Worm (Caenorhabditis elegans) whole organism, L4 larva: ENCODE measurements around the gene F45D3.1.

Experiments used
- aly-2 ChIP-seq: sonication (generic microtip); optimal IDR thresholded peaks from 2 replicates; lab custom pipeline; 2018; ENCODE audit warnings: missing biosample characterization, missing genetic modification characterization
- ceh-20 ChIP-seq: fragments of 200-800 bp; sonication (Bioruptor generic); IDR thresholded peaks from 2 replicates; pipeline ENCODE4 v1.3.6; 2022; ENCODE audit warnings: missing genetic modification reagents, missing genetic modification characterization, missing compliant biosample characterization
- fos-1 ChIP-seq: fragments of 150-350 bp; optimal IDR thresholded peaks from 2 replicates; lab custom pipeline; 2014; ENCODE audit warnings: missing biosample characterization, missing genetic modification characterization
- hlh-30 ChIP-seq: sonication (generic microtip); optimal IDR thresholded peaks from 2 replicates; lab custom pipeline; 2017; ENCODE audit warnings: antibody characterized with exemption, mild to moderate bottlenecking, missing genetic modification characterization, missing compliant biosample characterization; ENCODE audit not compliant: insufficient read depth
- lsy-2 ChIP-seq, 2 experiments: fragments of 150-350 bp in 1 of 2; sonication (generic microtip) in 1 of 2; optimal IDR thresholded peaks; 2 replicates each; lab custom pipeline; 2014 to 2017; ENCODE audit warnings: missing biosample characterization in 2 of 2, missing genetic modification characterization in 2 of 2
- mdl-1 ChIP-seq, 2 experiments: fragments of 150-350 bp in 1 of 2; sonication (generic microtip) in 1 of 2; optimal IDR thresholded peaks; 2 replicates each; lab custom pipeline; 2014 to 2017; ENCODE audit warnings: missing biosample characterization in 2 of 2, missing genetic modification characterization in 2 of 2
- mdt-29 ChIP-seq: fragments of 200-800 bp; sonication (Bioruptor generic); IDR thresholded peaks from 2 replicates; pipeline ENCODE4 v1.3.6; 2022; ENCODE audit warnings: missing genetic modification reagents, missing genetic modification characterization, missing compliant biosample characterization
- ztf-11 ChIP-seq: fragments of 150-350 bp; optimal IDR thresholded peaks from 2 replicates; lab custom pipeline; 2014; ENCODE audit warnings: missing biosample characterization, missing genetic modification characterization

ce11 chrV:12503494-12503893 is 23.4 kb upstream of the F45D3.1 start, which contains the start of gene T28H10.1:
- TF ChIP-seq lsy-2 (tag; optimal IDR thresholded peaks at IDR 0.05; lab: Kevin White, UChicago): no peak
- no peak for TF ChIP-seq ceh-20 (GFP tag; lab: Robert Waterston, UW)
- TF ChIP-seq mdt-29: no peak
- no peak for TF ChIP-seq hlh-30 (tag; lab: Kevin White, UChicago)
- TF ChIP-seq aly-2 (tag; lab: Kevin White, UChicago): no peak
- no peak for TF ChIP-seq ztf-11
- no peak for TF ChIP-seq fos-1 (tag; lab: Kevin White, UChicago)
- TF ChIP-seq mdl-1 (tag; optimal IDR thresholded peaks at IDR 0.05; lab: Kevin White, UChicago): no peak
